Fruit fly (Drosophila melanogaster): ENCODE data around the gene CG3091.
A peak's percentile ranks its signal among the peaks of the same experiment; 100 is the strongest.

CG3091 gene

dm6 chrX:2254020-2254626 lies at the start of gene CG3091:
CG3091 (minus strand) TSS chrX:2254197.
- TF ChIP-seq noc (tag; optimal IDR thresholded peaks at IDR 0.05), result no peak

dm6 chrX:2302875-2303274 lies 48.9 kb upstream of the CG3091 start:
- TF ChIP-seq noc (tag; optimal IDR thresholded peaks at IDR 0.05), result no peak

DNA sequence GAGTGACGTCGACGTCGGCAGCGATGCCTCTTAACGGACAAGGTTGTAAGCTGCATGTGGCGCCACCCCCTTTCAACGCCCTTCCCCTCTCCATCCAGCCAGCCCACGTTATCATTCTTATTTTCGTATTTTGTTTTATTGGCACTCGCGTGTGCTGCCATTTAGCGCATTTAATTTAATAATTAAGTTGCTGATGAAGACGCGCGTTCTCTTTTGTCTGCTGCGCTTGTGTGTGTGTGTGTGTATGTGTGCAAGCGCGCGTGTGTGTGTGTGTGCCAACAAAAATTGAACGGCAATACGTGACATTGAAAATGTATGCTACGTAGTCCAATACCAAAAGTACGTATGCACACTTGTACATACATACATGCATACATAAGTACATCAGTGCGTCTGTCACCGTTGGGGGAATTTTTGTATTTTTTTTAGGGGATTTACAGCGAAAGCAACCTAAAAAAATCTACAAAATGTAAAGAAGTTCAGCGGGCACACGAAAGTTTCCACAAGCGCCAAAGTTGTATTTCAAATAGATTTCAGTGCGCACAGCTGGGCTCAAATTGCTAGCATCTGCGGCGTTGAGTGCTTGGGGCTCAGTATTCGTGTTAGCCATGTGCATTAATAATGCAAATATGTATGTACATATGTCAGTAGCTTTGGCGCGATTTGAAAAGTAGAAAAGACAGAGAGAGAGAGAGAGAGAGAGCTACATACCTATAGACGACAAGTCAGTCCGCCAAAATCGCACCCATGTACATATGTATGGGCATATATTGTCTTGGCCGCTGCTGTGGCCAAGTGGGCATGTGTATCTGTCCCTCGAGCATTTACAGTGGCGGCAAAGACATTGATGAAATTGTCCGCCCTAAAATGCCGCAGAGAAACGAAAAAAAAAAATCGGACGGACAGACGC lies 47.9 kb upstream of the CG3091 start:
- TF ChIP-seq noc (tag; optimal IDR thresholded peaks at IDR 0.05), result peak; percentile 41

DNA sequence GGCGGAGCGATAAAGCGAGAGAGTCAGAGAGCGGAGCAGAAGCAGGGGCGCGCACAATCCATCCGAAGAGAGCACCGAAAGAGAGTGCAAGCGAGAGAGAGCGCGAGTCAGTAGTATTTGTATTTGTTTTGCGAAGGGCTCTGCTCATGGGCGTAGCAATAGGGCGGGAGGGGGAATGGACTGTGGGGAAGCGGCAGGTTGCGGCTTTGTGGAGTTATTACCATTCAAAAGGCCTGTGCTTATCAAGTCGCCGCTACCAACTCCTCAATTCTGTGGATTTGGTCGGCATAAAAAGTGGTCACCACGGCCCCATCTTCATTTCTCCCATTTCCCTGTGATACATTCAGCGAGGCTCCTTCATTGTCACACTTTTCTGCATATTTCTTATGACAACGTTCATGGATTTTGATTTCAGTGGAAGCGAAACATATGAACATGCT lies 47.1 kb upstream of the CG3091 start:
- TF ChIP-seq noc (tag; optimal IDR thresholded peaks at IDR 0.05), result peak; percentile 81

- peak; percentile 89 for TF ChIP-seq noc (tag; optimal IDR thresholded peaks at IDR 0.05)
Measured at dm6 chrX:2300293-2301068, 46.5 kb upstream of the CG3091 start.

dm6 chrX:2298708-2299370 lies 44.8 kb upstream of the CG3091 start:
- no peak for TF ChIP-seq noc (tag; optimal IDR thresholded peaks at IDR 0.05)

DNA sequence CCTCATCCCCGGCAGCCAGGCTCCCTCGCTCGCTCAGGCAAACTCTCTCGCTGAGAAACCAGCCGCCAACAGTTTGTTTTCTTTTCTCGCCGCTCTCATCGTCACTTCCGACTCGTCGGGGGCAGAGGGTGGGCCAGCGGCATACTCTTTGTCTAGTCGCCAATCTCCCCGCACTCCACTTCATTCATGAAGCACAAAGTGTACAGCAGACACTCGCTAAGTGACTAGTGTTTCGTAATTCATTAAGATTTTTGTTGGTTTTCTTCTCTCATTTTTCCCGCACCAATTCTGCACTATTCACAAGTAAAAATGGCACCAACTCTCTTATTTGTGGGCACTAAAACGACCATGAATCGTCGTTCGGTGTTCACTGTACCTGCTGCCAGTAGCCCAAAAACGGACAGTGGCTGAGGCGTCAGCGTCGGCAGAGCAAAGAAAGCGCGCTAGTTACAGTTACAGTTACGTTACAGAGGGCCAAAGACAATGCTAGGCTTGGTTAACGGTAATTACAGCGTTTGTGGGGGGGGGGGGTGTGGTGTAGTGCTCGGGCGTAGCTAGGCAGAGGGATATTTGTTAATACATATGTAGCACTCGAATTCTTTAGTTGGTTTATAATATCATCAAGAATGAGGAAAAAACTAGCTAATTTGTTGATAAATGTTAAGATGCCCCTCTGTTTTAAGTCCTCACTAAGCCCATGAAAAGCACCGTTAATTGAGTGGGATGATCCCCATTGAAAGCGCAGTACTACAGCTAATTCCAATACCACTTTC lies 43.6 kb upstream of the CG3091 start:
- peak; percentile 94 for TF ChIP-seq noc (tag; optimal IDR thresholded peaks at IDR 0.05)

dm6 chrX:2296230-2297044 lies 42.4 kb upstream of the CG3091 start:
- peak; percentile 94 for TF ChIP-seq noc (tag; optimal IDR thresholded peaks at IDR 0.05)

DNA sequence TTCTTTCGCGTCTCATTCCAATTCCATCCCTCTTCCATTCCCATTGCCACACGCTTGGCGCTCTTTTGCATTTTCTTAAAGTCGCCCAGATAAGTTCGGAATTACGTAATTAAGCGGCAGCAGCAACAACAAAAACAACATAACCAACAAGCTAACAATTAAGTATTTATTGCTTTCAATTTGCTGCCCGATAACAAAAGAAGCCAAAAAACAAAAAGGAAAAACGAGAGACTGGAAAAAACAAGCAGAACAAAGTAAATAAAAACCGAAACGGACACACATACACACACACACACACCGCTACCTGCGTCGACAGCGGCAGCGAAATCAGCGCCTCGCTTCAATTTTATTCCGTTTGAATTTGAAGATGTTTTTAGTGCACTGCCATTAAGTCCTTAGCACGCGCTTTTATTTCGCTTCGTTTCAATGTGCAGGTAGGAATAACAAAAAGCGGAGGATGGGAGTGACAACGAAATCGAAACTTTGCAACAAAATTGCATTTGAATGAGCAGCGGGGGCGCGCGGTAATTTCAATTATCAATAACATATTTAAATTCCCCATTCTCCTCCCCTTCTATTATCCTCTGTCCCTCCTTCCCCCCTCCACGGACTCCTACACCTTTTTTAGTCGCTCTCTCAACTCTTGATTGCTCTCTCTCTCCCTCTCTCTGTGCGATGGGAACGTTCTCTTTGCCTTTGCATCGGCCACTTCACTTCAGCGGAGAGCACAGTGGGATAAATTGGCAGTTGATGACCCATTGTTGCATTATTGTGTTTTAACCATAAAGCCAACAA lies 41.6 kb upstream of the CG3091 start, which contains the start of gene Raf:
Raf (plus strand) TSS at position 32 of the 795 bp plus-strand sequence.
- TF ChIP-seq noc (tag; optimal IDR thresholded peaks at IDR 0.05), result peak; percentile 2

DNA sequence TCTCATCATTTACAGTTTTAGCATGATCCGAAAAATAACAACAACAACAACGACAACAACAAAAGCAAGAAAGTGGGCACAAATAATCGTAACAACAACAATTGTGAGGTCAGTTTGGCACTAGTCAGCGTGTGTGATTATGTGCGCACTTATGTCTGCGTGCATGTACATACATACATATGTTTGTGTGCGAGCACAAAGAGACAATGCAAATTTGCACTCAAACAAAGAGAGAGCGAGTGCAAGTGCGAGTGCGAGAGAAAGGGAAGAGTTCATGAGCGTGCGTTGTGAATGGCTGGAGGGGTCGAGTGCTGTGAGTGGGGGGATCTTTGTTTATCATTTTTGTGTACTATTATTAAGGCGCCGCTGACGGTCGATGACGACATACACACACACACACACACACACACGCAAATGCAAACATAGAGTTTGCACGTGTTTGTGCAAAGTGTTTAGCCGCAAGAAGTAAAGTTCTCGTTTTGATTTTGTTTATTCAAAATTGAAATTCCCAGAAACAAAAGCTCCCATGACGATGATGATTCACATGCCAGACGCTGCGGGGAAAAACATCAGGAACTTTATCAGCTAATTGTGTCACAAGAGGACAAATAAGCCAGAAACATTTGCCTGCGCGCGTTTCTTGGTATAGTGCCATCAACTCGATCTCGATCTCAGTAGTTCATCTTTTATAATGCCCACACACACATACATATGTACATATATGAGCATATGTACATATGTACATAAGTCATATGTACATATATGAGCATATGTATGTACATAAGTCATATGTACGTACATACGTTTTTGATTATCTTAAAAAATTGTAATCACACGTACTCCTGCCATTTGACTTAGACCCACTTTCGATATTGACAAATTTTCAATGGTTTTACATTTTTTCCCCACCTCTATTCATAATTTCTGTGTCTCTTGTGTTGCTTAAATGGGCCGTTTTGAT lies 40.8 kb upstream of the CG3091 start:
- TF ChIP-seq noc (tag; optimal IDR thresholded peaks at IDR 0.05), result no peak

DNA sequence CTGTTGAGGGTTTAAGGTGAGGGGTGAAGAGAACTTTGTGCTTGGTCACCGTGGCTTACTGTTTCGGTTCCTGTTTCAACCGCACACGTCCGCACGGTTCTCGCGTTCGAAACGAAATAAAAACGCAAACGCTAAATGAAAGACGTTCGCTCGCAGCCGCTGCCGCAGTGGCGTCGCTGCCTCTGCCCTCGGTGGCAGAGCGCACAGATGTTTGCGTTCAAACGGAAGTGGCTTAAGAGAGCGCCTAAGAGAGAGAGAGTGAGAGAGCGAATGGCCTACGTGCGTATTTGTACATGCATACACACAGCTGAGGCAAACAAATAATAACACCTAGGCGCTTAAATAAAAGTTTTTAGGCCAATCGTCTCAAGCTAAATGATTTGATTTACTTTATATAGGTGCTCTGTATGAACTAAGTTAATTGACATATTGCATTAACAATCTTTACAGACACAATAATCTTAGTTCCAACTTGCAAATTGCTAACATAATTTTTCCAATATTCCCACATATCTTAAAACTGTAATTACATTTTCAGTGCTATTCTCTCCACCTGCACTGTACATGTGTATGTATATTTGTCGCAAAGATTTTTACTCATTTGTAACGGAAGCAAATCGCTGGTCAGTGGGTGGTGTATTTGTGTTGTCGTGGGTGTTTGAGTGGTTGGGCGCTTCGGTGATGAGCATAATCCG lies 39.4 kb upstream of the CG3091 start, which contains the start of gene CG2865:
CG2865 (minus strand) TSS at position 118 of the 695 bp plus-strand sequence.
- TF ChIP-seq noc (tag; optimal IDR thresholded peaks at IDR 0.05), result peak; percentile 98

Data from whole organism, larva.